Fruit fly (Drosophila melanogaster): ENCODE results near the gene Cpr78Cc.

dm6 chr3L:21346463-21347196 lies 46.2 kb downstream of the Cpr78Cc start:
- TF ChIP-seq Gug (GFP tag; IDR thresholded peaks at IDR 0.05) (no peak), Hr4 (GFP tag; optimal IDR thresholded peaks at IDR 0.05) (no peak), CG7368 (GFP tag; optimal IDR thresholded peaks at IDR 0.05) (no peak), svp (GFP tag) (no peak), dac (GFP tag; optimal IDR thresholded peaks at IDR 0.05) (no peak), CG8632 (GFP tag; optimal IDR thresholded peaks at IDR 0.05) (no peak)
